Worm (Caenorhabditis elegans): ENCODE results near the gene exc-15.

DNA sequence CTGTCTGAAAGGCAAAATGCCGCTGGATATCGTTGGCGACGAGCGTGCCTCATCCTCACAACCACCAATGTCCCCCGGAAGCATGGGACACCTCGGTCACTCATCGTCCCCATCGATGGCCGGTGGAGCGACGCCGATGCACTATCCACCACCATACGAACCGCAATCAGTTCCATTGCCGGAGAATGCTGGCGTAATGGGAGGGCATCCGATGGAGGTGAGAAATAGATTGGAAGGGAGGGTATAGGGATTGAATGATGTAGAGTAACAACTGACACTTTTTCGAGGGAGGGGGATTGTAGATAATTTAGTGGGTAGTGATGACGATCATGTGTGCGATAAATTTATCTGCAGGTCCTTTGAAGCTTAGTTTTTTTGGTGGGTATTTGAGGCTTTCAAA, 19.4 kb downstream of the exc-15 start:
- TF ChIP-seq ref-1 (GFP tag; conservative IDR thresholded peaks at IDR 0.05), result no peak
- TF ChIP-seq med-1 (GFP tag; optimal IDR thresholded peaks at IDR 0.05; ENCODE audit: insufficient read depth), result no peak
- TF ChIP-seq T22C8.4 (GFP tag; IDR thresholded peaks at IDR 0.05), result no peak
- no peak for TF ChIP-seq ztf-23 (GFP tag; IDR thresholded peaks at IDR 0.05)
- no peak for TF ChIP-seq flt-1 (GFP tag; IDR thresholded peaks at IDR 0.05)
- 0 out of 2 replicates have a peak, but pooled peaks have one; percentile 12 for TF ChIP-seq tab-1 (GFP tag; IDR thresholded peaks at IDR 0.05)
- TF ChIP-seq cog-1 (tag; optimal IDR thresholded peaks at IDR 0.05), result no peak
- no peak for TF ChIP-seq ztf-29 (GFP tag; IDR thresholded peaks at IDR 0.05)
